Worm (Caenorhabditis elegans) whole organism, L4 larva: ENCODE data around the gene chk-2.
A peak's percentile ranks its signal among the peaks of the same experiment; 100 is the strongest.

Experiments used
- F37D6.2 ChIP-seq: sonication (generic microtip); optimal IDR thresholded peaks from 2 replicates; lab custom pipeline; 2016; ENCODE audit warnings: mild to moderate bottlenecking, missing genetic modification characterization, missing compliant biosample characterization
- F44E2.7 ChIP-seq: fragments of 200-800 bp; sonication (Bioruptor generic); IDR thresholded peaks from 2 replicates; pipeline ENCODE4 v2.1.2; 2022; ENCODE audit warnings: missing genetic modification characterization, missing compliant biosample characterization
- F49E8.2 ChIP-seq: sonication (generic microtip); optimal IDR thresholded peaks from 2 replicates; lab custom pipeline; 2016; ENCODE audit warnings: missing compliant biosample characterization, mild to moderate bottlenecking, missing genetic modification characterization, borderline replicate concordance
- T20F7.1 ChIP-seq: fragments of 200-800 bp; sonication (Bioruptor generic); optimal IDR thresholded peaks from 2 replicates; lab custom pipeline; 2018; ENCODE audit warnings: mild to moderate bottlenecking, missing genetic modification characterization, missing compliant biosample characterization
- Y48G9A.11 ChIP-seq: fragments of 200-800 bp; sonication (Bioruptor generic); IDR thresholded peaks from 2 replicates; pipeline ENCODE4 v1.3.6; 2022; ENCODE audit warnings: missing genetic modification reagents, missing genetic modification characterization, missing compliant biosample characterization
- Y75B8A.6 ChIP-seq: fragments of 200-800 bp; sonication (Bioruptor generic); IDR thresholded peaks from 2 replicates; pipeline ENCODE4 v1.3.6; 2022; ENCODE audit warnings: missing genetic modification reagents, missing genetic modification characterization, missing compliant biosample characterization
- aha-1 ChIP-seq: fragments of 150-350 bp; peaks from one replicate; lab custom pipeline; 2014; ENCODE audit warnings: missing biosample characterization, missing genetic modification characterization
- aly-2 ChIP-seq: sonication (generic microtip); optimal IDR thresholded peaks from 2 replicates; lab custom pipeline; 2018; ENCODE audit warnings: missing biosample characterization, missing genetic modification characterization
- ama-1 ChIP-seq: fragments of 150-350 bp; optimal IDR thresholded peaks from 2 replicates; lab custom pipeline; 2014; ENCODE audit warnings: inconsistent platforms, mixed read lengths
- ceh-28 ChIP-seq: fragments of 150-350 bp; optimal IDR thresholded peaks from 2 replicates; lab custom pipeline; 2014; ENCODE audit warnings: missing biosample characterization, missing genetic modification reagents, missing genetic modification characterization
- ceh-32 ChIP-seq: sonication (generic microtip); optimal IDR thresholded peaks from 2 replicates; lab custom pipeline; 2016; ENCODE audit warnings: mild to moderate bottlenecking, missing genetic modification characterization, missing compliant biosample characterization; ENCODE audit not compliant: poor library complexity
- ceh-44 ChIP-seq: fragments of 200-800 bp; sonication (Bioruptor generic); IDR thresholded peaks from 2 replicates; pipeline ENCODE4 v1.3.6; 2022; ENCODE audit warnings: missing genetic modification reagents, missing genetic modification characterization, missing compliant biosample characterization
- ces-1 ChIP-seq: fragments of 150-350 bp; sonication (generic microtip); optimal IDR thresholded peaks from 4 replicates; lab custom pipeline; 2014; ENCODE audit warnings: missing biosample characterization, missing genetic modification reagents, missing genetic modification characterization
- ctbp-1 ChIP-seq: fragments of 200-800 bp; sonication (Bioruptor generic); IDR thresholded peaks from 2 replicates; pipeline ENCODE4 v1.3.6; 2022; ENCODE audit warnings: missing genetic modification reagents, missing genetic modification characterization, missing compliant biosample characterization
- daf-16 ChIP-seq, 3 experiments: sonication (generic microtip); optimal IDR thresholded peaks; 2 replicates each; lab custom pipeline; 2016 to 2017; ENCODE audit warnings: missing genetic modification characterization in 3 of 3, missing genetic modification reagents in 3 of 3, mild to moderate bottlenecking in 2 of 3, missing compliant biosample characterization in 2 of 3, missing biosample characterization in 1 of 3, moderate library complexity in 1 of 3
- daf-8 ChIP-seq: fragments of 200-800 bp; sonication (Bioruptor generic); IDR thresholded peaks from 2 replicates; pipeline ENCODE4 v1.3.6; 2022; ENCODE audit warnings: missing genetic modification characterization, missing compliant biosample characterization
- dmd-6 ChIP-seq: fragments of 200-800 bp; sonication (Bioruptor generic); IDR thresholded peaks from 2 replicates; pipeline ENCODE4 v1.3.6; 2022; ENCODE audit warnings: missing genetic modification reagents, missing genetic modification characterization, missing compliant biosample characterization
- duxl-1 ChIP-seq: sonication (generic microtip); optimal IDR thresholded peaks from 2 replicates; lab custom pipeline; 2016; ENCODE audit warnings: mild to moderate bottlenecking, missing genetic modification characterization, moderate library complexity, missing compliant biosample characterization; ENCODE audit not compliant: poor library complexity
- dve-1 ChIP-seq: sonication (generic microtip); optimal IDR thresholded peaks from 2 replicates; lab custom pipeline; 2017; ENCODE audit warnings: antibody characterized with exemption, mild to moderate bottlenecking, missing genetic modification characterization, missing compliant biosample characterization; ENCODE audit not compliant: insufficient read depth
- gei-8 ChIP-seq: fragments of 200-800 bp; sonication (Bioruptor generic); optimal IDR thresholded peaks from 2 replicates; lab custom pipeline; 2018; ENCODE audit warnings: mild to moderate bottlenecking, missing genetic modification characterization, missing compliant biosample characterization
- hif-1 ChIP-seq, 2 experiments: sonication (generic microtip); optimal IDR thresholded peaks; 2 replicates each; lab custom pipeline; 2016 to 2017; ENCODE audit warnings: missing compliant biosample characterization in 2 of 2, missing genetic modification characterization in 2 of 2, missing genetic modification reagents in 2 of 2, missing genotype in 2 of 2, mild to moderate bottlenecking in 1 of 2
- lin-1 ChIP-seq: fragments of 200-800 bp; sonication (Bioruptor generic); IDR thresholded peaks from 2 replicates; pipeline ENCODE4 v1.3.6; 2022; ENCODE audit warnings: missing genetic modification reagents, missing genetic modification characterization, missing compliant biosample characterization
- lin-13 ChIP-seq: fragments of 150-350 bp; optimal IDR thresholded peaks from 2 replicates; lab custom pipeline; 2014; ENCODE audit warnings: missing biosample characterization, missing genetic modification reagents, missing genetic modification characterization
- lin-38 ChIP-seq: fragments of 200-800 bp; sonication (Bioruptor generic); IDR thresholded peaks from 2 replicates; pipeline ENCODE4 v1.3.6; 2022; ENCODE audit warnings: missing genetic modification reagents, missing genetic modification characterization, missing compliant biosample characterization
- lsy-2 ChIP-seq, 2 experiments: fragments of 150-350 bp in 1 of 2; sonication (generic microtip) in 1 of 2; optimal IDR thresholded peaks; 2 replicates each; lab custom pipeline; 2014 to 2017; ENCODE audit warnings: missing biosample characterization in 2 of 2, missing genetic modification characterization in 2 of 2
- madf-5 ChIP-seq, 2 experiments: fragments of 200-800 bp; sonication (Bioruptor generic); IDR thresholded peaks; 2 replicates each; pipeline ENCODE4 v1.3.6; 2022; ENCODE audit warnings: missing compliant biosample characterization in 2 of 2, missing genetic modification characterization in 2 of 2
- madf-9 ChIP-seq: fragments of 200-800 bp; sonication (Bioruptor generic); conservative IDR thresholded peaks from 2 replicates; pipeline ENCODE4 v1.3.6; 2022; ENCODE audit warnings: missing genetic modification reagents, missing genetic modification characterization, missing compliant biosample characterization
- mep-1 ChIP-seq: fragments of 150-350 bp; sonication (generic microtip); optimal IDR thresholded peaks from 3 replicates; lab custom pipeline; 2014; ENCODE audit warnings: missing biosample characterization, missing genetic modification characterization
- nhr-11 ChIP-seq: fragments of 150-350 bp; optimal IDR thresholded peaks from 2 replicates; lab custom pipeline; 2014; ENCODE audit warnings: missing biosample characterization, missing genetic modification characterization
- nhr-111 ChIP-seq: fragments of 200-800 bp; sonication (Bioruptor generic); optimal IDR thresholded peaks from 2 replicates; lab custom pipeline; 2018; ENCODE audit warnings: mild to moderate bottlenecking, missing genetic modification characterization, missing compliant biosample characterization
- nhr-25 ChIP-seq: sonication (generic microtip); optimal IDR thresholded peaks from 2 replicates; lab custom pipeline; 2017; ENCODE audit warnings: missing genetic modification characterization, mild to moderate bottlenecking, missing compliant biosample characterization, antibody characterized with exemption, moderate library complexity, borderline replicate concordance; ENCODE audit not compliant: insufficient read depth
- nhr-41 ChIP-seq: fragments of 200-800 bp; sonication (Bioruptor generic); IDR thresholded peaks from 2 replicates; pipeline ENCODE4 v1.3.6; 2022; ENCODE audit warnings: missing genetic modification reagents, missing genetic modification characterization, missing compliant biosample characterization
- nhr-76 ChIP-seq: fragments of 150-350 bp; optimal IDR thresholded peaks from 2 replicates; lab custom pipeline; 2014; ENCODE audit warnings: missing biosample characterization, missing genetic modification characterization
- nhr-77 ChIP-seq: fragments of 150-350 bp; optimal IDR thresholded peaks from 2 replicates; lab custom pipeline; 2014; ENCODE audit warnings: missing biosample characterization, missing genetic modification characterization
- pha-4 ChIP-seq, 2 experiments: fragments of 150-350 bp in 1 of 2; fragments of 200-800 bp in 1 of 2; sonication (Bioruptor generic) in 1 of 2; IDR thresholded peaks in 1 of 2; optimal IDR thresholded peaks in 1 of 2; 2 replicates each; pipeline versions ENCODE4 v1.3.6 to Lab custom; 2014 to 2022; ENCODE audit warnings: missing genetic modification characterization in 2 of 2, missing genetic modification reagents in 2 of 2, missing biosample characterization in 1 of 2, missing compliant biosample characterization in 1 of 2
- pqm-1 ChIP-seq: sonication (generic microtip); optimal IDR thresholded peaks from 2 replicates; lab custom pipeline; 2017; ENCODE audit warnings: missing biosample characterization, missing genetic modification characterization
- rbr-2 ChIP-seq: sonication (generic microtip); optimal IDR thresholded peaks from 2 replicates; lab custom pipeline; 2016; ENCODE audit warnings: missing genotype, missing genetic modification characterization, missing compliant biosample characterization
- saeg-2 ChIP-seq: fragments of 200-800 bp; sonication (Bioruptor generic); IDR thresholded peaks from 2 replicates; pipeline ENCODE4 v1.3.6; 2022; ENCODE audit warnings: missing genetic modification reagents, missing genetic modification characterization, missing compliant biosample characterization
- spr-3 ChIP-seq: fragments of 200-800 bp; sonication (Bioruptor generic); optimal IDR thresholded peaks from 2 replicates; lab custom pipeline; 2018; ENCODE audit warnings: mild to moderate bottlenecking, missing genetic modification characterization, missing compliant biosample characterization
- unc-130 ChIP-seq: sonication (generic microtip); optimal IDR thresholded peaks from 2 replicates; lab custom pipeline; 2016; ENCODE audit warnings: missing genetic modification reagents, missing genetic modification characterization, missing compliant biosample characterization
- vab-7 ChIP-seq: fragments of 200-800 bp; sonication (Bioruptor generic); IDR thresholded peaks from 2 replicates; pipeline ENCODE4 v1.3.6; 2022; ENCODE audit warnings: missing genetic modification reagents, missing genetic modification characterization, missing compliant biosample characterization
- ztf-7 ChIP-seq: fragments of 150-350 bp; optimal IDR thresholded peaks from 2 replicates; lab custom pipeline; 2014; ENCODE audit warnings: missing biosample characterization, missing genetic modification characterization

The chk-2 gene

ce11 chrV:19904790-19905189, 11.0 kb downstream of the chk-2 start:
- peak; percentile 83 for TF ChIP-seq ceh-28 (tag; lab: Kevin White, UChicago)
- no peak for TF ChIP-seq F44E2.7 (GFP tag; lab: Robert Waterston, UW)

- TF ChIP-seq madf-9, result no peak
- TF ChIP-seq ceh-28 (tag; lab: Kevin White, UChicago), result peak; percentile 80
These were observed 14.0 kb downstream of the chk-2 start for ce11 chrV:19901826-19902225.

ce11 chrV:19899167-19899566, 16.7 kb downstream of the chk-2 start, which contains the start of gene Y116F11B.14:
TSS of gene Y116F11B.14 (plus strand) at chrV:19899467.
- TF ChIP-seq gei-8 (no peak), aly-2 (no peak), lin-13 (GFP tag; lab: Kevin White, UChicago) (no peak), aha-1 (tag; lab: Kevin White, UChicago) (no peak), F37D6.2 (no peak), ceh-32 (tag; lab: Kevin White, UChicago) (no peak), Y75B8A.6 (GFP tag; lab: Robert Waterston, UW) (no peak), ceh-44 (no peak), spr-3 (GFP tag; lab: Kevin White, UChicago) (no peak), nhr-77 (tag; lab: Kevin White, UChicago) (no peak)

ce11 chrV:19897982-19898381, 17.8 kb downstream of the chk-2 start:
- TF ChIP-seq daf-16 (GFP tag; optimal IDR thresholded peaks at IDR 0.05; lab: Kevin White, UChicago) (no peak), daf-16 (tag; optimal IDR thresholded peaks at IDR 0.05; lab: Kevin White, UChicago) (peak; percentile 47), pqm-1 (peak; percentile 62), madf-5 (GFP tag; IDR thresholded peaks at IDR 0.05; lab: Robert Waterston, UW) (no peak), dmd-6 (0 out of 2 replicates have a peak, but pooled peaks have one; percentile 5)

ce11 chrV:19897557-19897956, 18.3 kb downstream of the chk-2 start:
- TF ChIP-seq ztf-7 (tag; lab: Kevin White, UChicago), result no peak
- peak in 1 of 2 experiments; percentile 7 for TF ChIP-seq hif-1 (tag; optimal IDR thresholded peaks at IDR 0.05; lab: Kevin White, UChicago)
- TF ChIP-seq saeg-2 (GFP tag; lab: Robert Waterston, UW), result no peak
- TF ChIP-seq dve-1 (tag; lab: Kevin White, UChicago), result peak; percentile 17
- TF ChIP-seq aha-1 (tag; lab: Kevin White, UChicago), result no peak
- no peak for TF ChIP-seq Y75B8A.6 (GFP tag; lab: Robert Waterston, UW)
- no peak for TF ChIP-seq nhr-41
- no peak for TF ChIP-seq nhr-76 (tag; lab: Kevin White, UChicago)
- peak; percentile 70 for TF ChIP-seq nhr-11
- TF ChIP-seq lsy-2 (tag; optimal IDR thresholded peaks at IDR 0.05; lab: Kevin White, UChicago), result peak in 1 of 2 experiments; percentile 77
- no peak for TF ChIP-seq nhr-111 (GFP tag; lab: Kevin White, UChicago)
- TF ChIP-seq ctbp-1, result 0 out of 2 replicates have a peak, but pooled peaks have one; percentile 40
- no peak for TF ChIP-seq lin-1 (GFP tag; lab: Robert Waterston, UW)
- peak; percentile 64 for TF ChIP-seq mep-1 (tag; lab: Kevin White, UChicago)
- TF ChIP-seq ces-1, result no peak
- TF ChIP-seq lin-38 (GFP tag; lab: Robert Waterston, UW), result no peak
- peak; percentile 17 for TF ChIP-seq rbr-2 (tag; lab: Kevin White, UChicago)
- TF ChIP-seq daf-8, result no peak
- no peak for TF ChIP-seq nhr-25
- TF ChIP-seq Y48G9A.11, result no peak
- no peak for TF ChIP-seq pha-4 (GFP tag; IDR thresholded peaks at IDR 0.05; lab: Robert Waterston, UW)
- TF ChIP-seq pha-4 (tag; optimal IDR thresholded peaks at IDR 0.05; lab: Kevin White, UChicago), result peak; percentile 25
- TF ChIP-seq unc-130 (GFP tag; lab: Kevin White, UChicago), result no peak
- no peak for TF ChIP-seq vab-7 (GFP tag; lab: Robert Waterston, UW)
- no peak for TF ChIP-seq spr-3 (GFP tag; lab: Kevin White, UChicago)
- TF ChIP-seq ama-1 (lab: Kevin White, UChicago), result no peak
- TF ChIP-seq F49E8.2, result no peak
- TF ChIP-seq madf-9, result no peak
- TF ChIP-seq duxl-1 (tag; lab: Kevin White, UChicago), result no peak
- TF ChIP-seq T20F7.1, result no peak
